Worm (Caenorhabditis elegans) whole organism, L2 larva: ENCODE results near the gene R11A8.1.

ENCODE experiments used
- C34F6.9 ChIP-seq: fragments of 150-350 bp; optimal IDR thresholded peaks from 2 replicates; lab custom pipeline; 2014; ENCODE audit warnings: missing biosample characterization, missing genetic modification characterization
- F13H6.1 ChIP-seq: sonication (generic microtip); optimal IDR thresholded peaks from 2 replicates; lab custom pipeline; 2016; ENCODE audit warnings: missing genetic modification characterization, missing compliant biosample characterization
- ZK546.5 ChIP-seq: sonication (generic microtip); optimal IDR thresholded peaks from 2 replicates; lab custom pipeline; 2017; ENCODE audit warnings: missing biosample characterization, missing genetic modification characterization
- alr-1 ChIP-seq: fragments of 150-350 bp; optimal IDR thresholded peaks from 2 replicates; lab custom pipeline; 2014; ENCODE audit warnings: missing biosample characterization, missing genetic modification characterization
- aly-2 ChIP-seq: fragments of 150-350 bp; optimal IDR thresholded peaks from 2 replicates; lab custom pipeline; 2014; ENCODE audit warnings: missing biosample characterization, missing genetic modification characterization
- ama-1 ChIP-seq: fragments of 150-350 bp; optimal IDR thresholded peaks from 2 replicates; lab custom pipeline; 2018; ENCODE audit warnings: inconsistent platforms
- blmp-1 ChIP-seq: sonication (generic microtip); optimal IDR thresholded peaks from 2 replicates; lab custom pipeline; 2017; ENCODE audit warnings: missing genetic modification characterization, mild to moderate bottlenecking, missing compliant biosample characterization, antibody characterized with exemption, moderate library complexity; ENCODE audit not compliant: insufficient read depth
- crh-2 ChIP-seq: sonication (generic microtip); optimal IDR thresholded peaks from 2 replicates; lab custom pipeline; 2017; ENCODE audit warnings: missing biosample characterization, missing genetic modification characterization
- dmd-4 ChIP-seq: sonication (generic microtip); optimal IDR thresholded peaks from 2 replicates; lab custom pipeline; 2017; ENCODE audit warnings: missing biosample characterization, missing genetic modification characterization
- egl-27 ChIP-seq: sonication (generic microtip); optimal IDR thresholded peaks from 3 replicates; lab custom pipeline; 2017; ENCODE audit warnings: missing biosample characterization, missing genetic modification reagents, missing genetic modification characterization
- elt-1 ChIP-seq: fragments of 150-350 bp; optimal IDR thresholded peaks from 2 replicates; lab custom pipeline; 2014; ENCODE audit warnings: missing biosample characterization, missing genetic modification characterization
- elt-3 ChIP-seq: sonication (generic microtip); optimal IDR thresholded peaks from 2 replicates; lab custom pipeline; 2017; ENCODE audit warnings: missing biosample characterization, missing genetic modification characterization
- fos-1 ChIP-seq: fragments of 150-350 bp; optimal IDR thresholded peaks from 2 replicates; lab custom pipeline; 2014; ENCODE audit warnings: missing biosample characterization, missing genetic modification characterization
- lin-13 ChIP-seq: fragments of 150-350 bp; optimal IDR thresholded peaks from 2 replicates; lab custom pipeline; 2014; ENCODE audit warnings: missing biosample characterization, missing genetic modification reagents, missing genetic modification characterization
- lsy-2 ChIP-seq, 2 experiments: fragments of 150-350 bp in 1 of 2; sonication (generic microtip) in 1 of 2; optimal IDR thresholded peaks; 2 replicates each; lab custom pipeline; 2014 to 2017; ENCODE audit warnings: missing biosample characterization in 2 of 2, missing genetic modification characterization in 2 of 2
- mbf-1 ChIP-seq: sonication (generic microtip); optimal IDR thresholded peaks from 2 replicates; lab custom pipeline; 2017; ENCODE audit warnings: missing biosample characterization, missing genetic modification characterization
- mdl-1 ChIP-seq, 2 experiments: fragments of 150-350 bp in 1 of 2; sonication (generic microtip) in 1 of 2; optimal IDR thresholded peaks; 2 replicates each; lab custom pipeline; 2017; ENCODE audit warnings: missing biosample characterization in 2 of 2, missing genetic modification characterization in 2 of 2
- nhr-10 ChIP-seq: sonication (generic microtip); optimal IDR thresholded peaks from 2 replicates; lab custom pipeline; 2017; ENCODE audit warnings: missing biosample characterization, missing genetic modification characterization
- nhr-12 ChIP-seq: fragments of 150-350 bp; optimal IDR thresholded peaks from 2 replicates; lab custom pipeline; 2014; ENCODE audit warnings: missing biosample characterization, missing genetic modification characterization
- nhr-129 ChIP-seq: fragments of 150-350 bp; optimal IDR thresholded peaks from 2 replicates; lab custom pipeline; 2014; ENCODE audit warnings: missing biosample characterization, missing genetic modification characterization
- nhr-21 ChIP-seq: fragments of 150-350 bp; optimal IDR thresholded peaks from 2 replicates; lab custom pipeline; 2014; ENCODE audit warnings: missing biosample characterization, missing genetic modification characterization
- nhr-237 ChIP-seq: fragments of 150-350 bp; optimal IDR thresholded peaks from 2 replicates; lab custom pipeline; 2014; ENCODE audit warnings: missing biosample characterization, missing genetic modification characterization
- nhr-25 ChIP-seq: fragments of 150-350 bp; sonication (generic microtip); optimal IDR thresholded peaks from 3 replicates; lab custom pipeline; 2014; ENCODE audit warnings: missing biosample characterization, missing genetic modification characterization
- nhr-6 ChIP-seq: fragments of 150-350 bp; optimal IDR thresholded peaks from 2 replicates; lab custom pipeline; 2014; ENCODE audit warnings: missing biosample characterization, missing genetic modification characterization
- peb-1 ChIP-seq: fragments of 150-350 bp; optimal IDR thresholded peaks from 2 replicates; lab custom pipeline; 2014; ENCODE audit warnings: missing biosample characterization, missing genetic modification characterization
- sem-4 ChIP-seq: fragments of 150-350 bp; optimal IDR thresholded peaks from 2 replicates; lab custom pipeline; 2014; ENCODE audit warnings: missing biosample characterization, missing genetic modification reagents, missing genetic modification characterization
- sma-3 ChIP-seq: sonication (generic microtip); optimal IDR thresholded peaks from 2 replicates; lab custom pipeline; 2016; ENCODE audit warnings: missing genetic modification reagents, missing genetic modification characterization, missing compliant biosample characterization
- sma-9 ChIP-seq, 2 experiments: fragments of 150-350 bp in 1 of 2; sonication (generic microtip) in 1 of 2; optimal IDR thresholded peaks; 2 replicates each; lab custom pipeline; 2014 to 2016; ENCODE audit warnings: missing genetic modification characterization in 2 of 2, mild to moderate bottlenecking in 1 of 2, missing biosample characterization in 1 of 2, missing compliant biosample characterization in 1 of 2, missing genetic modification reagents in 1 of 2, moderate library complexity in 1 of 2
- unc-55 ChIP-seq: fragments of 150-350 bp; sonication (generic microtip); optimal IDR thresholded peaks from 3 replicates; lab custom pipeline; 2014; ENCODE audit warnings: missing biosample characterization, missing genetic modification reagents, missing genetic modification characterization
- unc-62 ChIP-seq: fragments of 150-350 bp; optimal IDR thresholded peaks from 2 replicates; lab custom pipeline; 2014; ENCODE audit warnings: missing biosample characterization, missing genetic modification reagents, missing genetic modification characterization
- zag-1 ChIP-seq: fragments of 150-350 bp; optimal IDR thresholded peaks from 2 replicates; lab custom pipeline; 2014; ENCODE audit warnings: missing biosample characterization, missing genetic modification characterization
- ztf-1 ChIP-seq: fragments of 200-800 bp; sonication (Bioruptor generic); conservative IDR thresholded peaks from 2 replicates; pipeline ENCODE4 v1.3.6; 2022; ENCODE audit warnings: missing genetic modification characterization, missing compliant biosample characterization
- ztf-11 ChIP-seq: sonication (generic microtip); optimal IDR thresholded peaks from 2 replicates; lab custom pipeline; 2017; ENCODE audit warnings: missing biosample characterization, missing genetic modification characterization

Gene R11A8.1

DNA sequence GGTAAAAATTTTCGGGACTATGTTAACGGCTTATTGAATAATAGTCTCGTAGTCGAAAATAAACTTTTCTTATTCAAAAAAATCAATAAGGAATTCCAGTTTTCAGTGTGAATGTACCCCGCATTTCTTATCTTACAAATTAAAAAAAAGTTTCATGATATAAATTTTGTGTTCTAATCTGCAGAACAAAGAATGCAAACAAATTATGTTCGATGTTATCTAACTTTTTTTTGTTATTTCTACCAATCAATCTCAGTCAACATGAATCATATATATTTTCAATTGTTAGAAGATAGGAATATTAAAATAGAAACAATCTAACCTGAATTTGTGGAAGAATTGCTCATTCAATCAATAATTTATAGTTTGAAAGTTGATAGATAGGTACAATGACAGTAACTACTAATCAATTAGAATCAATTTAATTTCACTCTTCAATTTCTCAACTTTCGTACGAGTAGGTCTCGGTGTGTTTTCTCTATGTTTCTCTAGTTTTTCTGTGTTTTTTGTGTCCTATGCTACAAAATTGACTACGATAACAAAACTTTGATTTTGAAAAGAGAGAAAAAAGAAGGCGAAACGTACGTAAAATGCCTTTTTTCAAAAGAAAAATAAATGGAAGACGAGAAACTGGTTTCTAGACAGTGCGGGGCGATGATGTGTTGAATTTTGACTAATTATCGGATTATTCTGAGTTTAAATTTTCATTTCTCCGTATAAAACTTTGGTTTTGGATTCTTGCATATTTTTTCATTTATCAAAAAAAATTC, 6.9 kb downstream of the R11A8.1 start, which contains the start of the genes unc-43 and Y43C5B.3:
Gene unc-43 (minus strand): TSS at position 347 of the 770 bp plus-strand sequence.
Gene Y43C5B.3 (plus strand): TSS at position 720 of the 770 bp plus-strand sequence.
- TF ChIP-seq nhr-12 (tag; lab: Kevin White, UChicago), result no peak
- TF ChIP-seq fos-1 (tag; lab: Kevin White, UChicago), result peak; percentile 62
- TF ChIP-seq peb-1 (tag; lab: Kevin White, UChicago), result no peak
- TF ChIP-seq elt-3, result no peak
- TF ChIP-seq crh-2, result peak; percentile 5
- TF ChIP-seq nhr-10 (tag; lab: Kevin White, UChicago), result no peak
- TF ChIP-seq alr-1, result no peak
- TF ChIP-seq blmp-1, result peak; percentile 70
- TF ChIP-seq dmd-4 (tag; lab: Kevin White, UChicago), result no peak
- TF ChIP-seq, all 48 proteins: peak for 3

DNA sequence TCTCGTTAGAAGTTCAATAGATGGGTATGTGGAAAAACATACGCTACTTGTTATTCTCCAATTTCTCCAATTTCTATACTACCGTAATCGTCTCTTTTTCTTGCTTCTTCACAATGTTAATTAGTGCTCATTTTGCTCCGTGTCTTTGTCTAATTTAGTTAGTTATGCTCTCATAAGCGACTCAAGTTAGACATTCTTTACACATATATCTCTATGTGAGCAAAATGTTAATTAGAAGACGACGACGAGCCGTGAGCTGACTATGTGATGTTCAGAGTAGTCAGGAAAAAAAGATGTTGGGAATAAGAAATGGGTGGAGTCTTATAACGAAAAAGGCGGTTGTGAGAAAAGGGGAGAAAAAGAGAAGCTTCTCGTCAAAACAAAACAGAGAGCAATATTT, 9.4 kb downstream of the R11A8.1 start:
- TF ChIP-seq nhr-12 (tag; lab: Kevin White, UChicago) (no peak), crh-2 (peak; percentile 67)

- no peak for TF ChIP-seq ama-1
- TF ChIP-seq nhr-237, result no peak
- no peak for TF ChIP-seq ztf-11 (tag; lab: Kevin White, UChicago)
- TF ChIP-seq mdl-1 (tag; optimal IDR thresholded peaks at IDR 0.05; lab: Kevin White, UChicago), result no peak
- no peak for TF ChIP-seq elt-3
- TF ChIP-seq peb-1 (tag; lab: Kevin White, UChicago), result no peak
- no peak for TF ChIP-seq unc-62 (GFP tag; lab: Kevin White, UChicago)
Measured at ce11 chrIV:10346948-10347347, 10.0 kb downstream of the R11A8.1 start.

DNA sequence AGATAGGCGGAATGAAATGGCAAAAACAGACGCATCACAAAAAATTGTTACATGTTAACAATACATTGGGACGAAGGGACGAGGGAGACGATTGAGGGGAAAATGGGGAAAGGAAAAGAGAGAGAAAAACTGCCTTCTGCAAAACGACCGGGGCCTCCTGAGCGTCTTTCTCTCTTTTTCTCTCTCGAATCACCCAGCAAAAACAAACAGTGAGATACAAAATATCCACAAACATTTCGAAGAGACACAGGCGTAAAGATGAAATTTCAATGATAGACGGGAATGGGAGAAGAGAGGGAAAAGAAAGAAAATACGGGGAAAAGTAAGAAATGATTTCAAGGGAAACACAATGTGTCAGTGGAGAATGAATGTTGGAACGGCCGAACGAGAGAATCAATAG, 11.0 kb downstream of the R11A8.1 start:
- peak; percentile 52 for TF ChIP-seq nhr-25 (tag; lab: Kevin White, UChicago)
- peak; percentile 40 for TF ChIP-seq sem-4 (tag; lab: Kevin White, UChicago)
- peak; percentile 45 for TF ChIP-seq blmp-1
- TF ChIP-seq sma-3, result peak; percentile 2
- TF ChIP-seq nhr-237, result no peak
- TF ChIP-seq C34F6.9 (tag; lab: Kevin White, UChicago), result peak; percentile 85
- peak; percentile 82 for TF ChIP-seq nhr-129
- TF ChIP-seq unc-55, result peak; percentile 71
- TF ChIP-seq ama-1, result peak; percentile 9
- no peak for TF ChIP-seq mbf-1 (tag; lab: Kevin White, UChicago)
- TF ChIP-seq mdl-1 (tag; optimal IDR thresholded peaks at IDR 0.05; lab: Kevin White, UChicago), result no peak
- peak; percentile 31 for TF ChIP-seq nhr-6 (tag; lab: Kevin White, UChicago)
- TF ChIP-seq egl-27 (tag; lab: Kevin White, UChicago), result peak; percentile 22
- TF ChIP-seq F13H6.1, result peak; percentile 69
- peak; percentile 43 for TF ChIP-seq nhr-21 (tag; lab: Kevin White, UChicago)
- TF ChIP-seq aly-2, result no peak
- peak; percentile 89 for TF ChIP-seq crh-2
- no peak for TF ChIP-seq nhr-10 (tag; lab: Kevin White, UChicago)
- TF ChIP-seq lsy-2 (tag; optimal IDR thresholded peaks at IDR 0.05; lab: Kevin White, UChicago), result peak; percentile 12 to 64
- no peak for TF ChIP-seq elt-1 (tag; lab: Kevin White, UChicago)
- peak; percentile 33 for TF ChIP-seq lin-13 (GFP tag; lab: Kevin White, UChicago)
- TF ChIP-seq sma-9 (GFP tag; optimal IDR thresholded peaks at IDR 0.05; lab: Kevin White, UChicago), result peak; percentile 61
- TF ChIP-seq sma-9 (tag; optimal IDR thresholded peaks at IDR 0.05; lab: Kevin White, UChicago), result no peak
- peak; percentile 12 for TF ChIP-seq zag-1 (tag; lab: Kevin White, UChicago)
- TF ChIP-seq fos-1 (tag; lab: Kevin White, UChicago), result peak; percentile 68
- no peak for TF ChIP-seq ZK546.5 (tag; lab: Kevin White, UChicago)

DNA sequence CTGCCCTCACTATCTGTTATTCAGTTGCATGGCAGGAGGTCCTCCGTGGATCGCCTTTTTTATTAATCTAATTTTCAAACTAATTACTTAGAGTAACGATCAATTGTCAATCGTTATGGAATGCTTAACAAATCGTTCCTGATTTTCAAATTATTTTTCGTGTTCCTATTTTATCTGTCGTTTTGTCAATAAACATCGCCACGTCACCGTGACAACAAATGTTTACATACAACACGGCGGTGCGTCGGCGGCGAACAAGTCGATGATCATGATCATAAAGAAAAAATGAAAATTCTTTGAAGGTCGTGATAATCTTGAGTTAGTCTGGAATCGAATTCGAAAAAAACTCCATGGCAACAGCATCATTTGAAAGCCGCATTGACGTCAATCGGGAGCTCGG, 11.5 kb downstream of the R11A8.1 start:
- TF ChIP-seq sem-4 (tag; lab: Kevin White, UChicago), result no peak
- TF ChIP-seq nhr-6 (tag; lab: Kevin White, UChicago), result no peak
- TF ChIP-seq elt-1 (tag; lab: Kevin White, UChicago), result no peak
- no peak for TF ChIP-seq unc-55
- TF ChIP-seq crh-2, result peak; percentile 11
- TF ChIP-seq ztf-1 (GFP tag; lab: Robert Waterston, UW), result no peak
- no peak for TF ChIP-seq nhr-129
